Fruit fly (Drosophila melanogaster) whole organism, embryonic: ENCODE data around the gene Srrm234.

ENCODE experiments used
- CG10147 ChIP-seq: fragments of 200-800 bp; sonication (Bioruptor generic); optimal IDR thresholded peaks from 2 replicates; lab custom pipeline; 2019; ENCODE audit warnings: missing biosample characterization, mild to moderate bottlenecking, missing genetic modification characterization, moderate library complexity
- CG11696 ChIP-seq: fragments of 200-800 bp; sonication (Bioruptor generic); IDR thresholded peaks from 2 replicates; pipeline ENCODE4 v1.3.6; 2022; ENCODE audit warnings: missing biosample characterization, missing genetic modification characterization
- CG11723 ChIP-seq: fragments of 200-800 bp; sonication (Bioruptor generic); optimal IDR thresholded peaks from 2 replicates; lab custom pipeline; 2017; ENCODE audit warnings: missing biosample characterization, mild to moderate bottlenecking, missing genetic modification characterization
- CG1233 ChIP-seq: fragments of 200-800 bp; sonication (Bioruptor generic); optimal IDR thresholded peaks from 4 replicates; lab custom pipeline; 2018; ENCODE audit warnings: missing biosample characterization, mild to moderate bottlenecking, missing genetic modification characterization
- CG12744 ChIP-seq: fragments of 200-800 bp; sonication (Bioruptor generic); optimal IDR thresholded peaks from 2 replicates; lab custom pipeline; 2016; ENCODE audit warnings: missing biosample characterization, missing genetic modification characterization
- CG13775 ChIP-seq: fragments of 200-800 bp; sonication (Bioruptor generic); optimal IDR thresholded peaks from 3 replicates; lab custom pipeline; 2017; ENCODE audit warnings: missing biosample characterization, mild to moderate bottlenecking, missing genetic modification characterization
- CG15601 ChIP-seq: fragments of 200-800 bp; sonication (Bioruptor generic); optimal IDR thresholded peaks from 3 replicates; lab custom pipeline; 2019; ENCODE audit warnings: missing biosample characterization, mild to moderate bottlenecking, missing genetic modification characterization, moderate library complexity
- CG15696 ChIP-seq: fragments of 200-800 bp; sonication (Bioruptor generic); optimal IDR thresholded peaks from 2 replicates; lab custom pipeline; 2019; ENCODE audit warnings: missing biosample characterization, mild to moderate bottlenecking, missing genetic modification characterization, moderate library complexity
- CG18262 ChIP-seq: fragments of 200-800 bp; optimal IDR thresholded peaks from 3 replicates; lab custom pipeline; 2019; ENCODE audit warnings: missing biosample characterization, mild to moderate bottlenecking, missing genetic modification characterization, moderate library complexity
- CG3726 ChIP-seq: fragments of 200-800 bp; sonication (Bioruptor generic); IDR thresholded peaks from 3 replicates; pipeline ENCODE4, ENCODE4 v1.3.6; 2022; ENCODE audit warnings: missing biosample characterization, missing genetic modification characterization
- CG4617 ChIP-seq: fragments of 200-800 bp; sonication (Bioruptor generic); optimal IDR thresholded peaks from 3 replicates; lab custom pipeline; 2016; ENCODE audit warnings: missing biosample characterization, missing genetic modification characterization, borderline replicate concordance
- CG4707 ChIP-seq: fragments of 200-800 bp; sonication (Bioruptor generic); optimal IDR thresholded peaks from 2 replicates; lab custom pipeline; 2018; ENCODE audit warnings: missing biosample characterization, mild to moderate bottlenecking, missing genetic modification characterization, moderate library complexity
- CG6654 ChIP-seq: fragments of 200-800 bp; sonication (Bioruptor generic); optimal IDR thresholded peaks from 2 replicates; lab custom pipeline; 2017; ENCODE audit warnings: missing biosample characterization, mild to moderate bottlenecking, missing genetic modification characterization
- Dbx ChIP-seq: fragments of 200-800 bp; sonication (Bioruptor generic); IDR thresholded peaks from 3 replicates; pipeline ENCODE4 v1.3.6; 2022; ENCODE audit warnings: missing biosample characterization, missing genetic modification characterization
- ERR ChIP-seq: fragments of 200-800 bp; sonication (Bioruptor generic); optimal IDR thresholded peaks from 2 replicates; lab custom pipeline; 2016; ENCODE audit warnings: missing biosample characterization, missing genetic modification characterization
- Fer1 ChIP-seq: fragments of 200-800 bp; sonication (Bioruptor generic); optimal IDR thresholded peaks from 2 replicates; lab custom pipeline; 2017; ENCODE audit warnings: missing biosample characterization, mild to moderate bottlenecking, missing genetic modification characterization
- Fer2 ChIP-seq: fragments of 200-800 bp; sonication (Bioruptor generic); optimal IDR thresholded peaks from 2 replicates; lab custom pipeline; 2018; ENCODE audit warnings: missing biosample characterization, mild to moderate bottlenecking, missing genetic modification characterization, moderate library complexity
- Fer3 ChIP-seq: fragments of 200-800 bp; sonication (Bioruptor generic); optimal IDR thresholded peaks from 2 replicates; lab custom pipeline; 2018; ENCODE audit warnings: missing biosample characterization, mild to moderate bottlenecking, missing genetic modification characterization, moderate library complexity
- Gsc ChIP-seq: fragments of 200-800 bp; sonication (Bioruptor generic); IDR thresholded peaks from 2 replicates; pipeline ENCODE4 v1.3.6; 2022; ENCODE audit warnings: missing biosample characterization, missing genetic modification characterization
- Gug ChIP-seq: fragments of 200-800 bp; sonication (Bioruptor generic); IDR thresholded peaks from 4 replicates; pipeline ENCODE4 v1.3.6; 2022; ENCODE audit warnings: missing biosample characterization, missing genetic modification characterization
- HLH4C ChIP-seq: fragments of 200-800 bp; sonication (Bioruptor generic); IDR thresholded peaks from 3 replicates; pipeline ENCODE4 v1.3.6; 2022; ENCODE audit warnings: missing biosample characterization, missing genetic modification characterization; ENCODE audit not compliant: partially characterized antibody
- Hand ChIP-seq: fragments of 200-800 bp; sonication (Bioruptor generic); optimal IDR thresholded peaks from 2 replicates; lab custom pipeline; 2017; ENCODE audit warnings: mild to moderate bottlenecking, missing biosample characterization, missing genetic modification reagents, missing genetic modification characterization
- HmgZ ChIP-seq: fragments of 200-800 bp; sonication (Bioruptor generic); optimal IDR thresholded peaks from 2 replicates; lab custom pipeline; 2018; ENCODE audit warnings: missing biosample characterization, mild to moderate bottlenecking, missing genetic modification characterization
- Jarid2 ChIP-seq: fragments of 200-800 bp; sonication (Bioruptor generic); optimal IDR thresholded peaks from 3 replicates; lab custom pipeline; 2017; ENCODE audit warnings: mild to moderate bottlenecking, missing biosample characterization, missing genetic modification reagents, missing genetic modification characterization
- NfI ChIP-seq: fragments of 200-800 bp; sonication (Bioruptor generic); optimal IDR thresholded peaks from 3 replicates; lab custom pipeline; 2018; ENCODE audit warnings: missing biosample characterization, mild to moderate bottlenecking, missing genetic modification characterization, moderate library complexity
- PHDP ChIP-seq: fragments of 200-800 bp; sonication (Bioruptor generic); optimal IDR thresholded peaks from 3 replicates; lab custom pipeline; 2018; ENCODE audit warnings: missing biosample characterization, mild to moderate bottlenecking, missing genetic modification characterization, moderate library complexity
- amos ChIP-seq: fragments of 200-800 bp; sonication (Bioruptor generic); IDR thresholded peaks from 2 replicates; pipeline ENCODE4 v1.3.6; 2022; ENCODE audit warnings: missing biosample characterization, missing genetic modification characterization; ENCODE audit not compliant: partially characterized antibody
- az2 ChIP-seq: fragments of 200-800 bp; sonication (Bioruptor generic); optimal IDR thresholded peaks from 3 replicates; lab custom pipeline; 2016; ENCODE audit warnings: missing biosample characterization, missing genetic modification characterization
- bowl ChIP-seq: fragments of 200-800 bp; sonication (Bioruptor generic); IDR thresholded peaks from 2 replicates; pipeline ENCODE4 v1.3.6; 2022; ENCODE audit warnings: missing biosample characterization, missing genetic modification characterization
- cad ChIP-seq: fragments of >200 bp; optimal IDR thresholded peaks from 2 replicates; lab custom pipeline; 2017; ENCODE audit warnings: missing biosample characterization, missing genetic modification characterization
- da ChIP-seq: fragments of 200-800 bp; sonication (Bioruptor generic); optimal IDR thresholded peaks from 2 replicates; lab custom pipeline; 2016; ENCODE audit warnings: missing biosample characterization, missing genetic modification characterization
- dpn ChIP-seq, 2 experiments: fragments of 200-800 bp; sonication (Bioruptor generic); optimal IDR thresholded peaks; 3 replicates each; lab custom pipeline; 2016; ENCODE audit warnings: missing biosample characterization in 2 of 2, missing genetic modification characterization in 2 of 2
- fu2 ChIP-seq: fragments of 200-800 bp; sonication (Bioruptor generic); optimal IDR thresholded peaks from 2 replicates; lab custom pipeline; 2016; ENCODE audit warnings: missing biosample characterization, missing genetic modification characterization
- gro ChIP-seq: fragments of 200-800 bp; sonication (Bioruptor generic); optimal IDR thresholded peaks from 2 replicates; lab custom pipeline; 2016; ENCODE audit warnings: missing biosample characterization, missing genetic modification characterization
- jigr1 ChIP-seq: fragments of 200-800 bp; sonication (Bioruptor generic); IDR thresholded peaks from 3 replicates; pipeline ENCODE4 v1.3.6; 2022; ENCODE audit warnings: missing biosample characterization, missing genetic modification characterization
- klu ChIP-seq: fragments of 200-800 bp; sonication (Bioruptor generic); IDR thresholded peaks from 2 replicates; pipeline ENCODE4 v1.3.6; 2022; ENCODE audit warnings: missing biosample characterization, missing genetic modification characterization
- lmd ChIP-seq: fragments of 200-800 bp; sonication (Bioruptor generic); IDR thresholded peaks from 2 replicates; pipeline ENCODE4 v1.3.6; 2022; ENCODE audit warnings: missing biosample characterization, missing genetic modification characterization
- lola ChIP-seq, 3 experiments: fragments of >200 bp in 2 of 3; fragments of 200-800 bp in 1 of 3; sonication (Bioruptor generic) in 1 of 3; optimal IDR thresholded peaks; 2 replicates each; lab custom pipeline; 2017 to 2019; ENCODE audit warnings: missing biosample characterization in 3 of 3, missing genetic modification characterization in 3 of 3, mild to moderate bottlenecking in 1 of 3, moderate library complexity in 1 of 3
- mirr ChIP-seq: fragments of 200-800 bp; sonication (Bioruptor generic); optimal IDR thresholded peaks from 3 replicates; lab custom pipeline; 2018; ENCODE audit warnings: missing biosample characterization, mild to moderate bottlenecking, missing genetic modification characterization
- nerfin-1 ChIP-seq: fragments of 200-800 bp; sonication (Bioruptor generic); optimal IDR thresholded peaks from 3 replicates; lab custom pipeline; 2019; ENCODE audit warnings: missing biosample characterization, mild to moderate bottlenecking, missing genetic modification characterization, moderate library complexity
- nerfin-2 ChIP-seq: fragments of 200-800 bp; sonication (Bioruptor generic); IDR thresholded peaks from 2 replicates; pipeline ENCODE4 v1.3.6; 2022; ENCODE audit warnings: missing biosample characterization, missing genetic modification characterization; ENCODE audit not compliant: partially characterized antibody
- salm ChIP-seq: fragments of 200-800 bp; sonication (Bioruptor generic); optimal IDR thresholded peaks from 2 replicates; lab custom pipeline; 2018; ENCODE audit warnings: missing biosample characterization, mild to moderate bottlenecking, missing genetic modification characterization
- sc ChIP-seq, 3 experiments: fragments of >200 bp in 2 of 3; fragments of 200-800 bp in 1 of 3; sonication (Bioruptor generic) in 1 of 3; optimal IDR thresholded peaks; 2 replicates in 2 of 3; 3 replicates in 1 of 3; lab custom pipeline; 2017; ENCODE audit warnings: mild to moderate bottlenecking in 1 of 3, missing biosample characterization in 1 of 3, missing genetic modification characterization in 1 of 3, missing genetic modification reagents in 1 of 3
- shn ChIP-seq: fragments of 200-800 bp; sonication (Bioruptor generic); optimal IDR thresholded peaks from 3 replicates; lab custom pipeline; 2016; ENCODE audit warnings: missing biosample characterization, missing genetic modification characterization
- vnd ChIP-seq: fragments of 200-800 bp; sonication (Bioruptor generic); IDR thresholded peaks from 3 replicates; pipeline ENCODE4 v1.3.6; 2022; ENCODE audit warnings: missing biosample characterization, missing genetic modification characterization; ENCODE audit not compliant: partially characterized antibody
- vvl ChIP-seq: fragments of 200-800 bp; sonication (Bioruptor generic); IDR thresholded peaks from 2 replicates; pipeline ENCODE4 v1.3.6; 2022; ENCODE audit warnings: missing biosample characterization, missing genetic modification characterization
- wek ChIP-seq: fragments of 200-800 bp; sonication (Bioruptor generic); optimal IDR thresholded peaks from 3 replicates; lab custom pipeline; 2018; ENCODE audit warnings: missing biosample characterization, mild to moderate bottlenecking, missing genetic modification characterization, moderate library complexity
- zen2 ChIP-seq: fragments of 200-800 bp; sonication (Bioruptor generic); IDR thresholded peaks from 3 replicates; pipeline ENCODE4 v1.3.6; 2022; ENCODE audit warnings: missing biosample characterization, missing genetic modification characterization; ENCODE audit not compliant: partially characterized antibody
- zfh1 ChIP-seq: fragments of 200-800 bp; sonication (Bioruptor generic); IDR thresholded peaks from 3 replicates; pipeline ENCODE4 v1.3.6; 2022; ENCODE audit warnings: missing biosample characterization, missing genetic modification characterization
- zfh2 ChIP-seq: fragments of 200-800 bp; sonication (Bioruptor generic); optimal IDR thresholded peaks from 2 replicates; lab custom pipeline; 2016; ENCODE audit warnings: missing biosample characterization, missing genetic modification characterization

Srrm234 gene

DNA sequence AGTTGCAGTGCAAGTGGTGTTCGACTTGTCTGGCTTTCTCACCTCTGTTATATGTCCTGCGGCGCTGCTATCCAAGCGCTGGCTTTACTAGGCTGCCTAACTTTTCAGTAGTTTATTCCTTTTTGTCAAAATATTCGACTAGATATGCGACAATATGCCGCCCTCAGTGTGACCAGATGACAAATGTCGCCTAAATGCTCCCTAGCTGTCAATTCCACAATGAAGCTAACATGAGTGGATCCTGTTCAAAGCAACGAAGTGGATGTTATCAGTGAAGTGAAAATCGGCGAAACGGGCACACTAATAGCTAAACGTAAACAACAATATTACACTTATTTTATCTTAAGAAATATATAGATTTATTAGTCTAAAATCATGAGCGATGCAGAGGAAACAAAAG lies at the start of gene Srrm234, which contains the start of gene CG7974:
Srrm234 (minus strand) TSS at position 189 of the 400 bp plus-strand sequence.
CG7974 (plus strand) TSS at position 263 of the 400 bp plus-strand sequence.
- TF ChIP-seq CG18262 (tag; lab: Kevin White, UChicago) (no peak), CG12744 (no peak), CG4707 (GFP tag; lab: Kevin White, UChicago) (no peak), CG13775 (GFP tag; lab: Kevin White, UChicago) (no peak), Jarid2 (GFP tag; lab: Kevin White, UChicago) (no peak), NfI (GFP tag; lab: Kevin White, UChicago) (no peak), cad (no peak), bowl (GFP tag; lab: Robert Waterston, UW) (no peak), CG3726 (GFP tag; lab: Robert Waterston, UW) (no peak), da (GFP tag; lab: Kevin White, UChicago) (no peak), HLH4C (GFP tag; lab: Robert Waterston, UW) (no peak), zen2 (GFP tag; lab: Robert Waterston, UW) (no peak), shn (GFP tag; lab: Kevin White, UChicago) (no peak), Hand (GFP tag; lab: Kevin White, UChicago) (no peak), CG4617 (peak; percentile 78), vnd (GFP tag; lab: Robert Waterston, UW) (no peak), CG15601 (tag; lab: Kevin White, UChicago) (no peak), klu (GFP tag; lab: Robert Waterston, UW) (no peak), HmgZ (tag; lab: Kevin White, UChicago) (peak; percentile 20), sc (optimal IDR thresholded peaks at IDR 0.05; lab: Kevin White, UChicago) (no peak), sc (GFP tag; optimal IDR thresholded peaks at IDR 0.05; lab: Kevin White, UChicago) (no peak), amos (GFP tag; lab: Robert Waterston, UW) (peak; percentile 38; the same call in 1 of the 2 replicates), Dbx (GFP tag; lab: Robert Waterston, UW) (no peak), Gug (GFP tag; lab: Robert Waterston, UW) (no peak), CG6654 (no peak), Gsc (GFP tag; lab: Robert Waterston, UW) (no peak), CG1233 (GFP tag; lab: Kevin White, UChicago) (no peak), az2 (GFP tag; lab: Kevin White, UChicago) (no peak), zfh2 (GFP tag; lab: Kevin White, UChicago) (no peak), lmd (GFP tag; lab: Robert Waterston, UW) (no peak), ERR (no peak), CG15696 (tag; lab: Kevin White, UChicago) (no peak), nerfin-1 (tag; lab: Kevin White, UChicago) (no peak), PHDP (tag; lab: Kevin White, UChicago) (no peak), lola (GFP tag; optimal IDR thresholded peaks at IDR 0.05; lab: Kevin White, UChicago) (no peak), Fer1 (GFP tag; lab: Kevin White, UChicago) (peak; percentile 12), salm (tag; lab: Kevin White, UChicago) (no peak), mirr (GFP tag; lab: Kevin White, UChicago) (no peak), fu2 (GFP tag; lab: Kevin White, UChicago) (no peak), Fer3 (tag; lab: Kevin White, UChicago) (no peak), Fer2 (no peak), dpn (GFP tag; optimal IDR thresholded peaks at IDR 0.05; lab: Kevin White, UChicago) (no peak), CG11696 (no peak), gro (GFP tag; lab: Kevin White, UChicago) (no peak), zfh1 (GFP tag; lab: Robert Waterston, UW) (no peak), wek (GFP tag; lab: Kevin White, UChicago) (no peak), jigr1 (GFP tag; lab: Robert Waterston, UW) (no peak), nerfin-2 (GFP tag; lab: Robert Waterston, UW) (no peak), vvl (GFP tag; lab: Robert Waterston, UW) (no peak), CG11723 (no peak), CG10147 (GFP tag; lab: Kevin White, UChicago) (peak; percentile 25)
